In the genomic region with DNA sequence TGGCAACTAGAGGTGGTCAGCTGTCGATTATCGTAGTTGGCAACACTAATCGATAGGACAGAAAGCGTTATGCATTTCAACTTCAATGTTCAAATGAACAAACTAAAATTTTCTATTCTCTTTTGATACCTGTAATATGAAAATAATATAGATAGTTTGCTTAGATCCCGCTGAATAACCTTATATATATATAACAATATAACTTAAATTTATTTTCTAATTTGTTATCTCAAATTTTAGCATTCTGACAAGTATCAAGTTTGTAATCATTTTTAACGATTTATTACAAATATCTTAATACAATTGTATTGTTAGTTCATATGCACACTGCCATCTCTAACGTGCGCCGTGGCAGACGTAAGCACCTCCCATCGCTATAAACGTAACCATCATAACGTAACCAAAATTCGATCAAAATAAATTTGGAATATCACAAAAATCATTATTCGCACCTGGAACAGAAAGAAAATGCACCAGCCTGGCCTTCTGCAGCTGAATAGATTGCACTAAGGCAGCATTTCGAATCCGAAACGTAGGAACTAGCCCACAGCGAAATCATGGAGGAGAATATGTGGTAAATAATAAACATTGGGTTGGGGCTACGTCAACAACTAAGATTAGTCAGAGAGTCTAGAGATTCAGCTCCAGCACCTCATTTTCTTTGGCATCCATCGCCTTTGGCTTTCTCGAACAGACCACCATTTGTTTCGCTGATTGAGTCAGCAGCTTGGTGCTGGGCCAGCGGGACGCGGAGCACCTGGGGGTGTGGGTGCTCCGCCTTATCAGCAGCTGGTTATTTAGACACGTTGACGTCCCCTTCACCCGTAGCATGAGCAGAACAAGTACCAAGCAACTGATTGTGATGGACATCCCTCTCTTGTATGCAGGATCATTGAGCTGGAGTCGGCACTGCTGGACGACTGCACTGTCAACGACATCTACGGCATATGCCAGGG, we compare ENCODE assay signal across 1 fruit fly cellular context.
TF ChIP-seq lines count a peak whose summit lies in the region.

A gene (minus strand): TSS at position 22 of the 956 bp plus-strand sequence.
A gene (plus strand): TSS at position 385 of the 956 bp plus-strand sequence.

TF ChIP-seq in whole organism, embryonic, 481 proteins besides CTCF, POLR2A, EP300 and RAD21 (continued from another document):
- TF ChIP-seq Oaz (GFP tag; IDR thresholded peaks at IDR 0.05; lab: Robert Waterston, UW), result peak; percentile 46; the same call in 1 of the 2 replicates
- TF ChIP-seq danr (GFP tag; IDR thresholded peaks at IDR 0.05; lab: Robert Waterston, UW), result peak; percentile 38; the same call in 1 of the 2 replicates
- no peak for TF ChIP-seq CG15011 (GFP tag; optimal IDR thresholded peaks at IDR 0.05; lab: Kevin White, UChicago)
- no peak for TF ChIP-seq CG5953 (GFP tag; IDR thresholded peaks at IDR 0.05; lab: Robert Waterston, UW)
- TF ChIP-seq pan (optimal IDR thresholded peaks at IDR 0.05; lab: Kevin White, UChicago), result no peak
- TF ChIP-seq pan (GFP tag; optimal IDR thresholded peaks at IDR 0.05 in 1 of 2, IDR thresholded peaks at IDR 0.05 in 1 of 2), result peak in 1 of 2 experiments; percentile 77
- TF ChIP-seq CG6813 (GFP tag; optimal IDR thresholded peaks at IDR 0.05; lab: Kevin White, UChicago), result no peak
- TF ChIP-seq CG1792 (GFP tag; optimal IDR thresholded peaks at IDR 0.05; lab: Kevin White, UChicago), result no peak
- peak; percentile 66 for TF ChIP-seq CG9727 (GFP tag; optimal IDR thresholded peaks at IDR 0.05; lab: Kevin White, UChicago)
- TF ChIP-seq Adf1 (GFP tag; IDR thresholded peaks at IDR 0.05; lab: Robert Waterston, UW), result peak; percentile 17; the same call in 1 of the 2 replicates
- TF ChIP-seq B-H1 (GFP tag; IDR thresholded peaks at IDR 0.05; lab: Robert Waterston, UW), result peak; percentile 42; the same call in 2 of the 3 replicates
- peak; percentile 72 for TF ChIP-seq bcd (GFP tag; optimal IDR thresholded peaks at IDR 0.05; lab: Kevin White, UChicago)
- peak; percentile 73 for TF ChIP-seq Chrac-16 (GFP tag; optimal IDR thresholded peaks at IDR 0.05; lab: Kevin White, UChicago)
- peak; percentile 25 for TF ChIP-seq D19B (GFP tag; optimal IDR thresholded peaks at IDR 0.05; lab: Kevin White, UChicago)
- TF ChIP-seq fd102C (GFP tag; optimal IDR thresholded peaks at IDR 0.05; lab: Kevin White, UChicago), result no peak
- no peak for TF ChIP-seq CG2199 (GFP tag; IDR thresholded peaks at IDR 0.05; lab: Robert Waterston, UW)
- TF ChIP-seq CG12236 (GFP tag; optimal IDR thresholded peaks at IDR 0.05; lab: Kevin White, UChicago), result no peak
- TF ChIP-seq Trl (optimal IDR thresholded peaks at IDR 0.05; lab: Kevin White, UChicago), result no peak
- peak; percentile 2 for TF ChIP-seq Trl (GFP tag; optimal IDR thresholded peaks at IDR 0.05; lab: Kevin White, UChicago)
- TF ChIP-seq kay (GFP tag; optimal IDR thresholded peaks at IDR 0.05; lab: Kevin White, UChicago), result no peak
- TF ChIP-seq Hey (tag; optimal IDR thresholded peaks at IDR 0.05; lab: Kevin White, UChicago), result no peak
- TF ChIP-seq CG9797 (GFP tag; optimal IDR thresholded peaks at IDR 0.05; lab: Kevin White, UChicago), result peak; percentile 1
- peak; percentile 69 for TF ChIP-seq CG17186 (GFP tag; optimal IDR thresholded peaks at IDR 0.05; lab: Kevin White, UChicago)
- no peak for TF ChIP-seq BtbVII (GFP tag; optimal IDR thresholded peaks at IDR 0.05; lab: Kevin White, UChicago)
- TF ChIP-seq CG3065 (GFP tag; optimal IDR thresholded peaks at IDR 0.05; lab: Kevin White, UChicago), result peak; percentile 5
- peak; percentile 41; the same call in 1 of the 2 replicates for TF ChIP-seq CG2129 (GFP tag; IDR thresholded peaks at IDR 0.05; lab: Robert Waterston, UW; ENCODE audit: partially characterized antibody)
- TF ChIP-seq CG11398 (GFP tag; optimal IDR thresholded peaks at IDR 0.05; lab: Kevin White, UChicago), result no peak
- no peak for TF ChIP-seq CG3838 (GFP tag; optimal IDR thresholded peaks at IDR 0.05; lab: Kevin White, UChicago)
- peak; percentile 86 for TF ChIP-seq slbo (GFP tag; IDR thresholded peaks at IDR 0.05; lab: Robert Waterston, UW)
- TF ChIP-seq zen2 (GFP tag; IDR thresholded peaks at IDR 0.05; lab: Robert Waterston, UW; ENCODE audit: partially characterized antibody), result 0 out of 3 replicates have a peak, but pooled peaks have one; percentile 42
- no peak for TF ChIP-seq TFAM (GFP tag; optimal IDR thresholded peaks at IDR 0.05; lab: Kevin White, UChicago)
- no peak for TF ChIP-seq CG17802 (tag; optimal IDR thresholded peaks at IDR 0.05; lab: Kevin White, UChicago)
- peak; percentile 45; the same call in 1 of the 2 replicates for TF ChIP-seq nerfin-2 (GFP tag; IDR thresholded peaks at IDR 0.05; lab: Robert Waterston, UW; ENCODE audit: partially characterized antibody)
- no peak for TF ChIP-seq CG10321 (GFP tag; IDR thresholded peaks at IDR 0.05; lab: Robert Waterston, UW)
TF ChIP-seq in whole organism, embryonic: peak in this region for 293.
